Fruit fly (Drosophila melanogaster): ENCODE measurements around the gene Jon66Ci.

Jon66Ci gene

DNA sequence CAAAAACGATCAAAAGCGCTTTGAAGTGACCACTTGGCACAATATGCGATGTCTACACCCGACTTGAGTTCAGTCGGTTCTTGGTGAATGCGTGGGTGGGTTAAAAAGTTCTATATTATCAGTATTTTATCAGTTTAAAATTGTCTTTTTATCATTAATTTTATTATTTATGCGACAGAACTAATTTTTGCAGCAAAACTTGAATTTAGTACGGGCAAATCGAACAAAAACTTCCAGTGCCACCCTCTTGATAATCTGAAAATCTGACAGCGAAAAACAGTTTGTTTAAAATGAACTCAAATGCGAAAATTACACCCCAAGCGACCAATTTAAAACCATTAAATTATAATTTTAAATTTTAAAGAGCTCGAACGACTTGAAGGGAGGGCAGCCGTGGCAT is 20.4 kb upstream of the Jon66Ci start:
- TF ChIP-seq Crg-1 (GFP tag; optimal IDR thresholded peaks at IDR 0.05): no peak
- no peak for TF ChIP-seq Hr96 (GFP tag; optimal IDR thresholded peaks at IDR 0.05)
- no peak for TF ChIP-seq CG14711 (tag; optimal IDR thresholded peaks at IDR 0.05)
- TF ChIP-seq CG7045 (GFP tag; optimal IDR thresholded peaks at IDR 0.05): no peak
- no peak for TF ChIP-seq kay (GFP tag; ENCODE audit: borderline replicate concordance)
- no peak for TF ChIP-seq Clk (GFP tag; optimal IDR thresholded peaks at IDR 0.05)
- no peak for TF ChIP-seq CG12768 (GFP tag; optimal IDR thresholded peaks at IDR 0.05)
- no peak for TF ChIP-seq CG33017 (tag; optimal IDR thresholded peaks at IDR 0.05)
- TF ChIP-seq CG11617 (GFP tag; optimal IDR thresholded peaks at IDR 0.05): no peak
- no peak for TF ChIP-seq cnc (optimal IDR thresholded peaks at IDR 0.05)

DNA sequence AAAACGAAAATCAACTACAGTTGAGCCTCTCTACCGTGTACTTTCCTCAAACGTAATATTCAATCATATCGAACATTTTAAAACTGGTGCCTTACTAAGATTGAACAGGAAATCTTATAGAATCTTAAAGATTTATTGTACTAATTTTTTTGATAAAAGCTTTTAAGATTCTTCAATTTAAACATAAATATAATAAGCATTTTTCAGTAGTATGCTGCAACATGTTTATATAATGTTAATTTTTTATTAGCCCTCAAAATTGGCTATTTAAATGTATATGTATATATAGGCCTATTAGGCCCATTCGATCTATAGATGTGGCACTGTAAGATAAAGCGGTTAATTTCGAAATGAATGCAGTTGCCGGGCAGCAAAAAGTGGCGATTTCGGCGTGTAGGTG is 19.8 kb upstream of the Jon66Ci start:
- TF ChIP-seq Crg-1 (GFP tag; optimal IDR thresholded peaks at IDR 0.05) (no peak), CG33017 (tag; optimal IDR thresholded peaks at IDR 0.05) (no peak)

DNA sequence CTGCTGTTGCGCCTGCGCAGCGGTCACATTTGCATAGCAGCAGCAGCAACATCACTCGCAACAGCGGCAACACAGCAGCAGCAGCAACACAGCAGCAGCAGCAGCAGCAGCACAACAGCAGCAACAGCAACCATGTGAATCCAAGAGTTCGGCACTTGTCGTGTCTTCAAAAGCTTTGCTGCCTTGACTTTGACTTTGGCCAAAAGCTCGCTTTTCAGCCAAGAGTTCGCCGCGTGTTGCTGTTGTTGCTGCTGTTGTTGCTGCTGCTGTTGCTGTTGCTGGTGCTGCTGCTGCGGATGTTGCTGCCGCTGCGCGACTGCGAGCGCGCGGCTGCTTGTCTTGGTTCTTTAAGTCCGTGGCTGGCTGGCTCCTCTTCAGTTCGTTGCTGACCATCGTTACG is 19.3 kb upstream of the Jon66Ci start, which contains the start of gene ImpE1:
ImpE1 (plus strand) TSS at position 371 of the 400 bp plus-strand sequence.
- TF ChIP-seq CG7045 (GFP tag; optimal IDR thresholded peaks at IDR 0.05) (no peak), ovo (GFP tag; optimal IDR thresholded peaks at IDR 0.05) (no peak), Mnt (GFP tag; optimal IDR thresholded peaks at IDR 0.05) (no peak), CG5204 (GFP tag; optimal IDR thresholded peaks at IDR 0.05) (no peak), tj (GFP tag; optimal IDR thresholded peaks at IDR 0.05) (no peak), Clk (GFP tag; optimal IDR thresholded peaks at IDR 0.05) (no peak), Crg-1 (GFP tag; optimal IDR thresholded peaks at IDR 0.05) (no peak), pad (GFP tag; optimal IDR thresholded peaks at IDR 0.05) (no peak), CG11617 (GFP tag; optimal IDR thresholded peaks at IDR 0.05) (no peak), CG7101 (tag; optimal IDR thresholded peaks at IDR 0.05) (no peak), CG12768 (GFP tag; optimal IDR thresholded peaks at IDR 0.05) (no peak), kay (GFP tag; ENCODE audit: borderline replicate concordance) (no peak), Hr96 (GFP tag; optimal IDR thresholded peaks at IDR 0.05) (no peak), cnc (optimal IDR thresholded peaks at IDR 0.05) (no peak), CG33017 (tag; optimal IDR thresholded peaks at IDR 0.05) (no peak), toe (GFP tag; optimal IDR thresholded peaks at IDR 0.05) (no peak), CG1620 (GFP tag; optimal IDR thresholded peaks at IDR 0.05) (no peak), bab1 (GFP tag; optimal IDR thresholded peaks at IDR 0.05) (no peak), cic (GFP tag; optimal IDR thresholded peaks at IDR 0.05) (no peak), CG14711 (tag; optimal IDR thresholded peaks at IDR 0.05) (no peak)

DNA sequence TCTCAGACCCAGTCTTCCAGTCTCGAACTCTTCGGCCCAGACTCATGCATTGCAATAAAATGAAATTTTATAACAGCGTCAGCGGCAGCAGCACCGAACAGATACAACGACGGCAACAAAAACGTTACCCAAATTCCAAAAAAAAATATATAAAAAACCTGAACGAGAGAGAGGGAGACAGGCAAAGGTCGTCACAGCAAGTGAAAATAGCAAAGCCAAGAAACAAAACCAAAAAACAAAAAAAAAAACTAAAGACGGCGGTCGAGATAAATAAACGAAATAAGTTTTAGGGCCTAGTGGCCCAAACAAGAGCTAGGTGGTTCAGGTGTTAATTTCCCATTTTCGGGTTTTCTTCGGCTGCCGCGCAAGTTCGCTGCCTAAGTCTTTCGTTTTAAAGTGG is 17.2 kb upstream of the Jon66Ci start:
- no peak for TF ChIP-seq ovo (GFP tag; optimal IDR thresholded peaks at IDR 0.05)
- TF ChIP-seq CG7045 (GFP tag; optimal IDR thresholded peaks at IDR 0.05): no peak

DNA sequence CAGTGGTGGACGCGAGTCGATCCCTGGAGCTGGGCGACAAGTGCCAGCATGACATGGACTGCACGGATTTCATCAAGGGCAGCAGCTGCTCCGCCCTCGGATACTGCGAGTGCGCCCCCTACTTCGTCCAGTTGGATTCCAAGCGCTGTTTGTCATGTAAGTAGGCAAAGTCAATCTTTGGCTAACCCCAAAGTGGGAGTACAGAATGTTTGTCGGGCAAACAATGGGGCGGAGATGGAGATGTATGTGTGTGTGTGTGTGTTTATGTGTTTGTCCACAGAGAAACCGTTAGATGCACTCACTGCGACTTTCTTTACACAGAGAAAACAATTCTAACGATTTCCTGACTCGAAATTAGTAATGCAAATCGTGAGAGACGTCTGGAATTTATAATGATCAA is 12.2 kb upstream of the Jon66Ci start:
- TF ChIP-seq CG11617 (GFP tag; optimal IDR thresholded peaks at IDR 0.05) (no peak), CG14711 (tag; optimal IDR thresholded peaks at IDR 0.05) (no peak), pad (GFP tag; optimal IDR thresholded peaks at IDR 0.05) (no peak), cnc (optimal IDR thresholded peaks at IDR 0.05) (no peak), toe (GFP tag; optimal IDR thresholded peaks at IDR 0.05) (no peak), kay (GFP tag; ENCODE audit: borderline replicate concordance) (no peak), Hr96 (GFP tag; optimal IDR thresholded peaks at IDR 0.05) (no peak), Clk (GFP tag; optimal IDR thresholded peaks at IDR 0.05) (no peak), Mnt (GFP tag; optimal IDR thresholded peaks at IDR 0.05) (no peak), CG33017 (tag; optimal IDR thresholded peaks at IDR 0.05) (no peak), CG7045 (GFP tag; optimal IDR thresholded peaks at IDR 0.05) (no peak)

DNA sequence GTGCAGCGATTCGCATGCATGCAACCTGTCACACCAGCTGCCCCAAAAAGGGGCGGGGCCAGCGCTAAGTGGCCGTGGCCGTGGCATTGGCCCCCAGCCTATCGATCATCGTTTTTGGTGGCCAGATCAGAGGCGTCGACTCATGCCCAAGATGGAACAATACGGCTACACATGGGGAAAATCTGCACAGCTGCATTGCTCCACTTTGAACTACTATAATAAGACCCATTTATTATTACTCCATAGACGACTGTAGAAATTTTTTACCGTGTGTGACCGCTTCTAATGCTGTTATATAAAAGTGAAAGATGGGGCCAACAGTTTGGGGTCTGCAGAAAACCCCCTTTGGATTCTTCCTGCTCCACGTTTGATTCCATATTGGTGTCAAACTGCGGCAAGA is 7.4 kb upstream of the Jon66Ci start:
- TF ChIP-seq pad (GFP tag; optimal IDR thresholded peaks at IDR 0.05) (no peak), Mnt (GFP tag; optimal IDR thresholded peaks at IDR 0.05) (no peak), cnc (optimal IDR thresholded peaks at IDR 0.05) (no peak), CG7101 (tag; optimal IDR thresholded peaks at IDR 0.05) (no peak), bab1 (GFP tag; optimal IDR thresholded peaks at IDR 0.05) (no peak), CG12768 (GFP tag; optimal IDR thresholded peaks at IDR 0.05) (no peak), CG7045 (GFP tag; optimal IDR thresholded peaks at IDR 0.05) (no peak), CG11617 (GFP tag; optimal IDR thresholded peaks at IDR 0.05) (no peak), cic (GFP tag; optimal IDR thresholded peaks at IDR 0.05) (no peak), Clk (GFP tag; optimal IDR thresholded peaks at IDR 0.05) (no peak), CG5204 (GFP tag; optimal IDR thresholded peaks at IDR 0.05) (no peak)

DNA sequence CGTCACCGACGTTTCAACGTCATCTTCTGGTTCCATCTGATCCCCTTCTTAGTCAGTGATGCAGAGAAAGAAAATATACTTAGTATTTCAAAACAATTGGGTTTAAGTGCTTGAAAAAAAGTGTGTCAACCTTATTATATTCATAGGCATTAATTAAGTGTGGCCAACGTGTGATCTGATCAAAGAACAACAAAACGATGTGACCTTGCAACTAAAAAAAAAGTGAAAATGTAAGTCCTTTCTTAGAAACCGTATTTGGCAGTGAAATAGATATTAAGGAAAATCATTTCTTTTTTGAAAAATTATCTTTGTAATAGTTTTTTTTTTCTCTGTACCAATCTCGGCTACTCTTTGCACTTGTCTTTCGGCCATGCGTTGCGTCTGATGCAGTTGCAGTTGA is 6.3 kb upstream of the Jon66Ci start:
- TF ChIP-seq Hr96 (GFP tag; optimal IDR thresholded peaks at IDR 0.05): no peak
- TF ChIP-seq tj (GFP tag; optimal IDR thresholded peaks at IDR 0.05): no peak
- no peak for TF ChIP-seq CG33017 (tag; optimal IDR thresholded peaks at IDR 0.05)
- TF ChIP-seq Clk (GFP tag; optimal IDR thresholded peaks at IDR 0.05): no peak
- TF ChIP-seq cic (GFP tag; optimal IDR thresholded peaks at IDR 0.05): no peak
- no peak for TF ChIP-seq Crg-1 (GFP tag; optimal IDR thresholded peaks at IDR 0.05)
- TF ChIP-seq pad (GFP tag; optimal IDR thresholded peaks at IDR 0.05): no peak

DNA sequence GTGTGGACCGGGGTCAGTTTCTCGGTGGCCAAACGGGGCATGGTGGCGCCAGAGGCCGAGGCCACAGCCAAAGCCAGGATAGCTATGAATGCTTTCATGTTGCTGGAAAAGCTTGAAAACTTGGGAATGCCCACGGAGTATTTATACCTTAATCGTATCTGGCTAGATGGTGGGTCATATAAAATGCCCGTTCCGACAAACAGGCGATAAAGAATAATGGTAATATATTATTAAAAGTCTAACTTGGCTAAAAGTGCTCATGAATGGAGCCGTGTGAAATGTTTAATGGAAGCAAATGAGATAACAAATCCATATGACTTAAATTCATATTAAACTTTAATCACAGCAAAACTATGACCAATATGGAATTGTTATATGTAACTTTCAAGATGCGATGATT is 2.2 kb downstream of the Jon66Ci start, which contains the start of gene Jon66Cii:
Jon66Cii (minus strand) TSS at position 101 of the 400 bp plus-strand sequence.
- no peak for TF ChIP-seq CG12768 (GFP tag; optimal IDR thresholded peaks at IDR 0.05)
- TF ChIP-seq cic (GFP tag; optimal IDR thresholded peaks at IDR 0.05): no peak
- TF ChIP-seq cnc (optimal IDR thresholded peaks at IDR 0.05): no peak
- no peak for TF ChIP-seq Clk (GFP tag; optimal IDR thresholded peaks at IDR 0.05)
- no peak for TF ChIP-seq Hr96 (GFP tag; optimal IDR thresholded peaks at IDR 0.05)
- TF ChIP-seq CG14711 (tag; optimal IDR thresholded peaks at IDR 0.05): no peak
- no peak for TF ChIP-seq kay (GFP tag; ENCODE audit: borderline replicate concordance)
- TF ChIP-seq CG7045 (GFP tag; optimal IDR thresholded peaks at IDR 0.05): no peak
- no peak for TF ChIP-seq CG11617 (GFP tag; optimal IDR thresholded peaks at IDR 0.05)
- TF ChIP-seq CG33017 (tag; optimal IDR thresholded peaks at IDR 0.05): no peak
- no peak for TF ChIP-seq Mnt (GFP tag; optimal IDR thresholded peaks at IDR 0.05)
- TF ChIP-seq CG1620 (GFP tag; optimal IDR thresholded peaks at IDR 0.05): no peak
- no peak for TF ChIP-seq Crg-1 (GFP tag; optimal IDR thresholded peaks at IDR 0.05)
- TF ChIP-seq toe (GFP tag; optimal IDR thresholded peaks at IDR 0.05): no peak
- no peak for TF ChIP-seq ovo (GFP tag; optimal IDR thresholded peaks at IDR 0.05)
- TF ChIP-seq CG7101 (tag; optimal IDR thresholded peaks at IDR 0.05): no peak
- TF ChIP-seq tj (GFP tag; optimal IDR thresholded peaks at IDR 0.05): no peak
- TF ChIP-seq pad (GFP tag; optimal IDR thresholded peaks at IDR 0.05): no peak
